Worm (Caenorhabditis elegans) whole organism, mixed stage, embryonic: ENCODE results near the gene F09B12.3.

ENCODE experiments used
- bed-3 ChIP-seq: fragments of 200-800 bp; sonication (Bioruptor generic); optimal IDR thresholded peaks from 3 replicates; lab custom pipeline; 2018; ENCODE audit warnings: mild to moderate bottlenecking, missing genetic modification characterization, moderate library complexity, missing compliant biosample characterization
- blmp-1 ChIP-seq: fragments of 150-350 bp; optimal IDR thresholded peaks from 2 replicates; lab custom pipeline; 2014; ENCODE audit warnings: missing biosample characterization, missing genetic modification characterization
- ceh-39 ChIP-seq: fragments of 150-350 bp; optimal IDR thresholded peaks from 2 replicates; lab custom pipeline; 2014; ENCODE audit warnings: missing biosample characterization, missing genetic modification characterization
- ceh-83 ChIP-seq: fragments of 200-800 bp; sonication (Bioruptor generic); optimal IDR thresholded peaks from 2 replicates; lab custom pipeline; 2018; ENCODE audit warnings: mild to moderate bottlenecking, missing genetic modification characterization, missing compliant biosample characterization
- ces-1 ChIP-seq: fragments of 150-350 bp; optimal IDR thresholded peaks from 2 replicates; lab custom pipeline; 2014; ENCODE audit warnings: missing biosample characterization, missing genetic modification reagents, missing genetic modification characterization
- cnd-1 ChIP-seq: fragments of 200-800 bp; sonication (Bioruptor generic); optimal IDR thresholded peaks from 2 replicates; lab custom pipeline; 2018; ENCODE audit warnings: mild to moderate bottlenecking, missing genetic modification characterization, missing compliant biosample characterization
- drap-1 ChIP-seq: fragments of 200-800 bp; sonication (Bioruptor generic); optimal IDR thresholded peaks from 3 replicates; lab custom pipeline; 2018; ENCODE audit warnings: mild to moderate bottlenecking, missing genetic modification characterization, missing compliant biosample characterization
- elt-1 ChIP-seq: sonication (generic microtip); optimal IDR thresholded peaks from 2 replicates; lab custom pipeline; 2017; ENCODE audit warnings: missing genetic modification characterization, mild to moderate bottlenecking, missing compliant biosample characterization, antibody characterized with exemption, moderate library complexity, borderline replicate concordance; ENCODE audit not compliant: insufficient read depth
- elt-3 ChIP-seq: fragments of 150-350 bp; optimal IDR thresholded peaks from 2 replicates; lab custom pipeline; 2014; ENCODE audit warnings: missing biosample characterization, missing genetic modification characterization
- flh-1 ChIP-seq: fragments of 200-800 bp; sonication (Bioruptor generic); optimal IDR thresholded peaks from 2 replicates; lab custom pipeline; 2018; ENCODE audit warnings: mild to moderate bottlenecking, missing genetic modification characterization, moderate library complexity, missing compliant biosample characterization
- ham-2 ChIP-seq: fragments of 200-800 bp; sonication (Bioruptor generic); optimal IDR thresholded peaks from 2 replicates; lab custom pipeline; 2018; ENCODE audit warnings: mild to moderate bottlenecking, missing genetic modification characterization, missing compliant biosample characterization
- hlh-1 ChIP-seq: fragments of 150-350 bp; optimal IDR thresholded peaks from 2 replicates; lab custom pipeline; 2014; ENCODE audit warnings: missing biosample characterization, missing genetic modification reagents, missing genetic modification characterization
- lin-13 ChIP-seq: fragments of 150-350 bp; optimal IDR thresholded peaks from 2 replicates; lab custom pipeline; 2014; ENCODE audit warnings: missing biosample characterization, missing genetic modification characterization
- lin-32 ChIP-seq: fragments of 200-800 bp; sonication (Bioruptor generic); optimal IDR thresholded peaks from 2 replicates; lab custom pipeline; 2018; ENCODE audit warnings: mild to moderate bottlenecking, missing genetic modification characterization, missing compliant biosample characterization
- lsy-2 ChIP-seq: fragments of 150-350 bp; optimal IDR thresholded peaks from 2 replicates; lab custom pipeline; 2014; ENCODE audit warnings: missing biosample characterization, missing genetic modification characterization
- mab-5 ChIP-seq: fragments of 150-350 bp; optimal IDR thresholded peaks from 2 replicates; lab custom pipeline; 2014; ENCODE audit warnings: missing biosample characterization, missing genetic modification characterization
- mep-1 ChIP-seq: fragments of 150-350 bp; optimal IDR thresholded peaks from 2 replicates; lab custom pipeline; 2017; ENCODE audit warnings: missing biosample characterization, missing genetic modification reagents, missing genetic modification characterization, inconsistent platforms
- mls-2 ChIP-seq: sonication (generic microtip); optimal IDR thresholded peaks from 2 replicates; lab custom pipeline; 2016; ENCODE audit warnings: mild to moderate bottlenecking, missing genetic modification characterization, moderate library complexity, missing compliant biosample characterization
- nhr-12 ChIP-seq: fragments of 150-350 bp; optimal IDR thresholded peaks from 2 replicates; lab custom pipeline; 2014; ENCODE audit warnings: missing biosample characterization, missing genetic modification characterization
- nhr-2 ChIP-seq: fragments of 150-350 bp; optimal IDR thresholded peaks from 2 replicates; lab custom pipeline; 2014; ENCODE audit warnings: missing biosample characterization, missing genetic modification characterization
- nhr-28 ChIP-seq: fragments of 150-350 bp; optimal IDR thresholded peaks from 2 replicates; lab custom pipeline; 2014; ENCODE audit warnings: missing biosample characterization, missing genetic modification characterization
- nhr-76 ChIP-seq: sonication (generic microtip); optimal IDR thresholded peaks from 2 replicates; lab custom pipeline; 2017; ENCODE audit warnings: missing biosample characterization, missing genetic modification characterization
- pha-4 ChIP-seq: fragments of 150-350 bp; optimal IDR thresholded peaks from 2 replicates; lab custom pipeline; 2018; ENCODE audit warnings: missing biosample characterization, missing genetic modification reagents, missing genetic modification characterization
- sem-2 ChIP-seq: fragments of 200-800 bp; sonication (Bioruptor generic); optimal IDR thresholded peaks from 2 replicates; lab custom pipeline; 2018; ENCODE audit warnings: mild to moderate bottlenecking, missing genetic modification characterization, missing compliant biosample characterization
- snpc-4 ChIP-seq: fragments of 150-350 bp; optimal IDR thresholded peaks from 2 replicates; lab custom pipeline; 2014; ENCODE audit warnings: missing biosample characterization, missing genetic modification characterization
- sptf-1 ChIP-seq: sonication (generic microtip); optimal IDR thresholded peaks from 2 replicates; lab custom pipeline; 2017; ENCODE audit warnings: mild to moderate bottlenecking, missing genetic modification characterization, moderate library complexity, missing compliant biosample characterization
- tbx-8 ChIP-seq: fragments of 200-800 bp; sonication (Bioruptor generic); optimal IDR thresholded peaks from 2 replicates; lab custom pipeline; 2018; ENCODE audit warnings: mild to moderate bottlenecking, missing genetic modification characterization, moderate library complexity, missing compliant biosample characterization
- unc-120 ChIP-seq: sonication (generic microtip); optimal IDR thresholded peaks from 2 replicates; lab custom pipeline; 2017; ENCODE audit warnings: missing genetic modification characterization, missing compliant biosample characterization; ENCODE audit not compliant: poor library complexity, severe bottlenecking
- unc-39 ChIP-seq: fragments of 150-350 bp; optimal IDR thresholded peaks from 2 replicates; lab custom pipeline; 2014; ENCODE audit warnings: missing biosample characterization, missing genetic modification characterization
- unc-62 ChIP-seq: fragments of 150-350 bp; optimal IDR thresholded peaks from 2 replicates; lab custom pipeline; 2014; ENCODE audit warnings: missing biosample characterization, missing genetic modification reagents, missing genetic modification characterization
- zip-8 ChIP-seq: fragments of 150-350 bp; optimal IDR thresholded peaks from 2 replicates; lab custom pipeline; 2014; ENCODE audit warnings: missing biosample characterization, missing genetic modification characterization
- ztf-11 ChIP-seq: fragments of 150-350 bp; optimal IDR thresholded peaks from 2 replicates; lab custom pipeline; 2014; ENCODE audit warnings: missing biosample characterization, missing genetic modification characterization

The F09B12.3 gene

ce11 chrX:15104963-15105493, 7.3 kb upstream of the F09B12.3 start:
- TF ChIP-seq blmp-1 (tag; lab: Kevin White, UChicago), result peak; percentile 28
- TF ChIP-seq lin-32 (GFP tag; lab: Kevin White, UChicago), result no peak
- TF ChIP-seq, all 35 proteins: peak for 1

ce11 chrX:15103481-15103880, 5.7 kb upstream of the F09B12.3 start:
- no peak for TF ChIP-seq ceh-83 (GFP tag; lab: Kevin White, UChicago)
- TF ChIP-seq tbx-8 (GFP tag; lab: Kevin White, UChicago), result no peak
- TF ChIP-seq ceh-39 (tag; lab: Kevin White, UChicago), result no peak
- no peak for TF ChIP-seq ztf-11
- TF ChIP-seq zip-8 (tag; lab: Kevin White, UChicago), result no peak
- TF ChIP-seq snpc-4, result no peak
- no peak for TF ChIP-seq pha-4 (tag; lab: Kevin White, UChicago)
- TF ChIP-seq nhr-28 (tag; lab: Kevin White, UChicago), result no peak
- no peak for TF ChIP-seq lin-13
- TF ChIP-seq hlh-1 (tag; lab: Kevin White, UChicago), result no peak
- no peak for TF ChIP-seq bed-3 (GFP tag; lab: Kevin White, UChicago)
- no peak for TF ChIP-seq sem-2 (GFP tag; lab: Kevin White, UChicago)
- TF ChIP-seq lin-32 (GFP tag; lab: Kevin White, UChicago), result no peak
- TF ChIP-seq nhr-76, result no peak
- no peak for TF ChIP-seq mep-1 (tag; lab: Kevin White, UChicago)
- TF ChIP-seq flh-1 (GFP tag; lab: Kevin White, UChicago), result no peak
- TF ChIP-seq nhr-12 (tag; lab: Kevin White, UChicago), result no peak
- no peak for TF ChIP-seq lsy-2 (tag; lab: Kevin White, UChicago)
- TF ChIP-seq ces-1 (GFP tag; lab: Kevin White, UChicago), result no peak
- TF ChIP-seq unc-62 (GFP tag; lab: Kevin White, UChicago), result no peak

- no peak for TF ChIP-seq bed-3 (GFP tag; lab: Kevin White, UChicago)
- TF ChIP-seq unc-120, result peak; percentile 69
- TF ChIP-seq mab-5 (tag; lab: Kevin White, UChicago), result no peak
- peak; percentile 84 for TF ChIP-seq cnd-1 (tag; lab: Kevin White, UChicago)
- no peak for TF ChIP-seq sptf-1
- no peak for TF ChIP-seq ham-2
- TF ChIP-seq mep-1 (tag; lab: Kevin White, UChicago), result peak; percentile 56
- peak; percentile 65 for TF ChIP-seq mls-2 (tag; lab: Kevin White, UChicago)
- no peak for TF ChIP-seq elt-3
- no peak for TF ChIP-seq nhr-12 (tag; lab: Kevin White, UChicago)
- no peak for TF ChIP-seq ztf-11
- TF ChIP-seq sem-2 (GFP tag; lab: Kevin White, UChicago), result no peak
- TF ChIP-seq snpc-4, result no peak
- TF ChIP-seq ceh-83 (GFP tag; lab: Kevin White, UChicago), result no peak
- no peak for TF ChIP-seq zip-8 (tag; lab: Kevin White, UChicago)
- TF ChIP-seq pha-4 (tag; lab: Kevin White, UChicago), result no peak
- TF ChIP-seq blmp-1 (tag; lab: Kevin White, UChicago), result no peak
- no peak for TF ChIP-seq nhr-76
- TF ChIP-seq ceh-39 (tag; lab: Kevin White, UChicago), result no peak
- TF ChIP-seq lin-32 (GFP tag; lab: Kevin White, UChicago), result peak; percentile 69
- peak; percentile 41 for TF ChIP-seq ces-1 (GFP tag; lab: Kevin White, UChicago)
- TF ChIP-seq lsy-2 (tag; lab: Kevin White, UChicago), result no peak
- TF ChIP-seq unc-62 (GFP tag; lab: Kevin White, UChicago), result peak; percentile 28
- TF ChIP-seq elt-1, result no peak
- TF ChIP-seq lin-13, result no peak
- TF ChIP-seq drap-1 (GFP tag; lab: Kevin White, UChicago), result no peak
- peak; percentile 69 for TF ChIP-seq hlh-1 (tag; lab: Kevin White, UChicago)
- no peak for TF ChIP-seq flh-1 (GFP tag; lab: Kevin White, UChicago)
- no peak for TF ChIP-seq unc-39 (tag; lab: Kevin White, UChicago)
- TF ChIP-seq nhr-2 (tag; lab: Kevin White, UChicago), result peak; percentile 15
- TF ChIP-seq, all 35 proteins: peak for 9
These were observed 2.7 kb upstream of the F09B12.3 start, which contains the start of gene dhhc-1 for ce11 chrX:15100369-15100963. dhhc-1 (minus strand) TSS chrX:15100419.

- TF ChIP-seq drap-1 (GFP tag; lab: Kevin White, UChicago) (no peak), snpc-4 (no peak), tbx-8 (GFP tag; lab: Kevin White, UChicago) (no peak), unc-120 (no peak), mep-1 (tag; lab: Kevin White, UChicago) (no peak), sptf-1 (no peak), nhr-2 (tag; lab: Kevin White, UChicago) (no peak), ces-1 (GFP tag; lab: Kevin White, UChicago) (no peak)
These were observed 1.5 kb downstream of the F09B12.3 start for ce11 chrX:15096277-15096676.
